Worm (Caenorhabditis elegans) whole organism, early embryonic: ENCODE results near the gene Y71H2B.2.

Experiments used
- B0310.2 ChIP-seq: sonication (generic microtip); optimal IDR thresholded peaks from 2 replicates; lab custom pipeline; 2016; ENCODE audit warnings: mild to moderate bottlenecking, missing genetic modification characterization, missing compliant biosample characterization
- F13C5.2 ChIP-seq: sonication (generic microtip); optimal IDR thresholded peaks from 2 replicates; lab custom pipeline; 2017; ENCODE audit warnings: mild to moderate bottlenecking, missing genetic modification characterization, inconsistent platforms, missing compliant biosample characterization
- aly-1 ChIP-seq: sonication (generic microtip); optimal IDR thresholded peaks from 2 replicates; lab custom pipeline; 2016; ENCODE audit warnings: missing genetic modification characterization, missing compliant biosample characterization
- ama-1 ChIP-seq: fragments of 150-350 bp; optimal IDR thresholded peaks from 2 replicates; lab custom pipeline; 2014
- ceh-13 ChIP-seq: fragments of 200-800 bp; sonication (Bioruptor generic); optimal IDR thresholded peaks from 2 replicates; lab custom pipeline; 2018; ENCODE audit warnings: mild to moderate bottlenecking, missing genetic modification characterization, missing compliant biosample characterization
- ceh-36 ChIP-seq: sonication (generic microtip); optimal IDR thresholded peaks from 2 replicates; lab custom pipeline; 2016; ENCODE audit warnings: missing genetic modification characterization, inconsistent platforms, missing compliant biosample characterization
- ets-7 ChIP-seq: sonication (generic microtip); optimal IDR thresholded peaks from 2 replicates; lab custom pipeline; 2016; ENCODE audit warnings: missing genotype, missing genetic modification characterization, missing compliant biosample characterization
- flt-1 ChIP-seq: fragments of 200-800 bp; sonication (Bioruptor generic); IDR thresholded peaks from 2 replicates; pipeline ENCODE4 v1.3.6; 2022; ENCODE audit warnings: missing genetic modification characterization, missing compliant biosample characterization
- hmbx-1 ChIP-seq: sonication (generic microtip); optimal IDR thresholded peaks from 2 replicates; lab custom pipeline; 2016; ENCODE audit warnings: mild to moderate bottlenecking, missing genetic modification characterization, missing compliant biosample characterization
- hmg-4 ChIP-seq: fragments of 200-800 bp; sonication (Bioruptor generic); optimal IDR thresholded peaks from 2 replicates; lab custom pipeline; 2018; ENCODE audit warnings: mild to moderate bottlenecking, missing genetic modification characterization, missing compliant biosample characterization
- hnd-1 ChIP-seq: sonication (generic microtip); optimal IDR thresholded peaks from 2 replicates; lab custom pipeline; 2016; ENCODE audit warnings: missing genetic modification characterization, missing compliant biosample characterization
- pes-1 ChIP-seq: fragments of 200-800 bp; sonication (Bioruptor generic); IDR thresholded peaks from 2 replicates; pipeline ENCODE4 v1.3.6; 2022; ENCODE audit warnings: missing genetic modification reagents, missing genetic modification characterization, missing compliant biosample characterization
- scrt-1 ChIP-seq: fragments of 200-800 bp; sonication (Bioruptor generic); IDR thresholded peaks from 2 replicates; pipeline ENCODE4 v1.3.6; 2022; ENCODE audit warnings: missing genetic modification characterization, missing compliant biosample characterization
- sea-1 ChIP-seq: fragments of 200-800 bp; sonication (Bioruptor generic); conservative IDR thresholded peaks from 2 replicates; pipeline ENCODE4 v1.3.6; 2022; ENCODE audit warnings: missing genetic modification characterization, missing compliant biosample characterization
- tbx-11 ChIP-seq: fragments of 200-800 bp; sonication (Bioruptor generic); IDR thresholded peaks from 2 replicates; pipeline ENCODE4 v1.3.6; 2022; ENCODE audit warnings: missing genetic modification characterization, missing compliant biosample characterization
- tbx-37 ChIP-seq: fragments of 200-800 bp; sonication (Bioruptor generic); conservative IDR thresholded peaks from 2 replicates; pipeline ENCODE4 v1.3.6; 2022; ENCODE audit warnings: missing genetic modification reagents, missing genetic modification characterization, missing compliant biosample characterization
- tra-4 ChIP-seq: sonication (generic microtip); optimal IDR thresholded peaks from 2 replicates; lab custom pipeline; 2017; ENCODE audit warnings: missing genetic modification characterization, missing compliant biosample characterization

Y71H2B.2 gene

ce11 chrIII:2628690-2629089, 5.7 kb downstream of the Y71H2B.2 start, which contains the start of gene acbp-8:
Gene acbp-8 (plus strand): TSS chrIII:2629013.
- TF ChIP-seq tra-4 (tag; lab: Kevin White, UChicago) (no peak), hmg-4 (GFP tag; lab: Kevin White, UChicago) (no peak), hmbx-1 (tag; lab: Kevin White, UChicago) (no peak), tbx-37 (GFP tag; lab: Robert Waterston, UW) (no peak), scrt-1 (GFP tag; lab: Robert Waterston, UW) (no peak), flt-1 (GFP tag; lab: Robert Waterston, UW) (no peak), hnd-1 (no peak), ceh-36 (tag; lab: Kevin White, UChicago) (no peak), B0310.2 (no peak), ets-7 (tag; lab: Kevin White, UChicago) (no peak), sea-1 (GFP tag; lab: Robert Waterston, UW) (no peak), ceh-13 (GFP tag; lab: Kevin White, UChicago) (no peak), ama-1 (lab: Kevin White, UChicago) (no peak), F13C5.2 (tag; lab: Kevin White, UChicago) (no peak), aly-1 (tag; lab: Kevin White, UChicago) (no peak), pes-1 (GFP tag; lab: Robert Waterston, UW) (no peak), tbx-11 (GFP tag; lab: Robert Waterston, UW) (no peak)

- TF ChIP-seq flt-1 (GFP tag; lab: Robert Waterston, UW), result no peak
- no peak for TF ChIP-seq tbx-11 (GFP tag; lab: Robert Waterston, UW)
These were observed 9.9 kb downstream of the Y71H2B.2 start for ce11 chrIII:2632819-2633398.

- TF ChIP-seq tbx-11 (GFP tag; lab: Robert Waterston, UW), result no peak
- no peak for TF ChIP-seq ceh-13 (GFP tag; lab: Kevin White, UChicago)
- no peak for TF ChIP-seq aly-1 (tag; lab: Kevin White, UChicago)
- TF ChIP-seq tra-4 (tag; lab: Kevin White, UChicago), result no peak
- no peak for TF ChIP-seq hmg-4 (GFP tag; lab: Kevin White, UChicago)
- TF ChIP-seq pes-1 (GFP tag; lab: Robert Waterston, UW), result no peak
- TF ChIP-seq ceh-36 (tag; lab: Kevin White, UChicago), result no peak
- TF ChIP-seq B0310.2, result no peak
These were observed 11.6 kb downstream of the Y71H2B.2 start for ce11 chrIII:2634577-2634976.

- TF ChIP-seq sea-1 (GFP tag; lab: Robert Waterston, UW) (no peak), aly-1 (tag; lab: Kevin White, UChicago) (no peak), hmbx-1 (tag; lab: Kevin White, UChicago) (no peak), tbx-37 (GFP tag; lab: Robert Waterston, UW) (no peak), hmg-4 (GFP tag; lab: Kevin White, UChicago) (no peak)
These were observed 13.2 kb downstream of the Y71H2B.2 start, which contains the start of gene zmp-2 for ce11 chrIII:2636137-2636536. Gene zmp-2 (plus strand): TSS chrIII:2636383.

ce11 chrIII:2641659-2642058, 18.7 kb downstream of the Y71H2B.2 start:
- TF ChIP-seq ceh-36 (tag; lab: Kevin White, UChicago), result peak; percentile 52
- no peak for TF ChIP-seq tbx-11 (GFP tag; lab: Robert Waterston, UW)

ce11 chrIII:2647194-2647925, 24.4 kb downstream of the Y71H2B.2 start:
- no peak for TF ChIP-seq sea-1 (GFP tag; lab: Robert Waterston, UW)
- TF ChIP-seq hnd-1, result no peak
- TF ChIP-seq hmg-4 (GFP tag; lab: Kevin White, UChicago), result no peak
- no peak for TF ChIP-seq hmbx-1 (tag; lab: Kevin White, UChicago)
- TF ChIP-seq scrt-1 (GFP tag; lab: Robert Waterston, UW), result no peak
- TF ChIP-seq F13C5.2 (tag; lab: Kevin White, UChicago), result no peak
- peak; percentile 47 for TF ChIP-seq ceh-36 (tag; lab: Kevin White, UChicago)

- no peak for TF ChIP-seq ceh-13 (GFP tag; lab: Kevin White, UChicago)
- TF ChIP-seq tbx-11 (GFP tag; lab: Robert Waterston, UW), result no peak
- TF ChIP-seq hnd-1, result no peak
- TF ChIP-seq tbx-37 (GFP tag; lab: Robert Waterston, UW), result no peak
- TF ChIP-seq scrt-1 (GFP tag; lab: Robert Waterston, UW), result no peak
- no peak for TF ChIP-seq flt-1 (GFP tag; lab: Robert Waterston, UW)
- no peak for TF ChIP-seq B0310.2
- no peak for TF ChIP-seq ceh-36 (tag; lab: Kevin White, UChicago)
- TF ChIP-seq hmbx-1 (tag; lab: Kevin White, UChicago), result no peak
- no peak for TF ChIP-seq hmg-4 (GFP tag; lab: Kevin White, UChicago)
- no peak for TF ChIP-seq sea-1 (GFP tag; lab: Robert Waterston, UW)
- no peak for TF ChIP-seq tra-4 (tag; lab: Kevin White, UChicago)
- TF ChIP-seq ama-1 (lab: Kevin White, UChicago), result no peak
- no peak for TF ChIP-seq pes-1 (GFP tag; lab: Robert Waterston, UW)
- TF ChIP-seq ets-7 (tag; lab: Kevin White, UChicago), result no peak
- TF ChIP-seq aly-1 (tag; lab: Kevin White, UChicago), result no peak
- TF ChIP-seq F13C5.2 (tag; lab: Kevin White, UChicago), result no peak
These were observed 28.5 kb downstream of the Y71H2B.2 start for ce11 chrIII:2651519-2651918.
